Worm (Caenorhabditis elegans): ENCODE data around the gene shc-2.

The shc-2 gene

ce11 chrII:4959719-4960118 is 9.2 kb upstream of the shc-2 start, which contains the start of gene ulp-2:
Gene ulp-2, minus strand, starts transcription at chrII:4959876.
- TF ChIP-seq hnd-1 (tag; optimal IDR thresholded peaks at IDR 0.05) (no peak), tbx-37 (GFP tag; conservative IDR thresholded peaks at IDR 0.05) (no peak), ceh-13 (GFP tag; optimal IDR thresholded peaks at IDR 0.05) (no peak), F13C5.2 (tag; optimal IDR thresholded peaks at IDR 0.05) (no peak), tbx-11 (GFP tag; IDR thresholded peaks at IDR 0.05) (no peak), sea-1 (GFP tag; conservative IDR thresholded peaks at IDR 0.05) (no peak), aly-1 (tag; optimal IDR thresholded peaks at IDR 0.05) (no peak), ceh-36 (tag; optimal IDR thresholded peaks at IDR 0.05) (no peak), B0310.2 (tag; optimal IDR thresholded peaks at IDR 0.05) (no peak), tra-4 (tag; optimal IDR thresholded peaks at IDR 0.05) (no peak), ama-1 (optimal IDR thresholded peaks at IDR 0.05) (no peak), pes-1 (GFP tag; IDR thresholded peaks at IDR 0.05) (no peak), hmg-4 (GFP tag; optimal IDR thresholded peaks at IDR 0.05) (no peak), ets-7 (tag; optimal IDR thresholded peaks at IDR 0.05) (no peak), flt-1 (GFP tag; IDR thresholded peaks at IDR 0.05) (no peak), hmbx-1 (tag; optimal IDR thresholded peaks at IDR 0.05) (no peak)

ce11 chrII:4960690-4961089 is 8.3 kb upstream of the shc-2 start:
- TF ChIP-seq F13C5.2 (tag; optimal IDR thresholded peaks at IDR 0.05) (no peak), scrt-1 (GFP tag; IDR thresholded peaks at IDR 0.05) (no peak), sea-1 (GFP tag; conservative IDR thresholded peaks at IDR 0.05) (no peak), hnd-1 (tag; optimal IDR thresholded peaks at IDR 0.05) (no peak), ceh-13 (GFP tag; optimal IDR thresholded peaks at IDR 0.05) (no peak), hmg-4 (GFP tag; optimal IDR thresholded peaks at IDR 0.05) (no peak), ceh-36 (tag; optimal IDR thresholded peaks at IDR 0.05) (no peak), tbx-11 (GFP tag; IDR thresholded peaks at IDR 0.05) (no peak), B0310.2 (tag; optimal IDR thresholded peaks at IDR 0.05) (no peak), flt-1 (GFP tag; IDR thresholded peaks at IDR 0.05) (no peak)

DNA sequence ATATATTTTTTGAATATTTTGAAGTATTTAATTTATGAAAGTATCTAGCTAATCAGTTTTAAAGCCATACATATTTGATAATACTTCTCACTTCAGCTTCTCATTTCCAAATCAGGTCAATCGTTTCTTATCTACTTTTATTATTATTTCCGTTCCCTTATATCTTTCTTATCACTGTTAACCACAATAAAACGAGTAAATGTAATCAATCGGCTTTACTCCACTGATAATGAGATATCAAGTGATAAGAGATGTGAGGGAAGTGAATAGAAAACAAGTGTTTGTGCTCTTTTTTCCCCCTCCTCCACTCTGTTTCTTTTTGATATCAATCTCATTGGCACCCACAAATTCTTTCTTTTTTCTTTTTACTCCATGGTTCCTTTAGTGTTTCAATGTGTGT is 2.4 kb upstream of the shc-2 start:
- TF ChIP-seq hmg-4 (GFP tag; optimal IDR thresholded peaks at IDR 0.05): no peak
- no peak for TF ChIP-seq B0310.2 (tag; optimal IDR thresholded peaks at IDR 0.05)
- TF ChIP-seq ceh-13 (GFP tag; optimal IDR thresholded peaks at IDR 0.05): no peak
- no peak for TF ChIP-seq tbx-37 (GFP tag; conservative IDR thresholded peaks at IDR 0.05)
- no peak for TF ChIP-seq tra-4 (tag; optimal IDR thresholded peaks at IDR 0.05)
- TF ChIP-seq aly-1 (tag; optimal IDR thresholded peaks at IDR 0.05): no peak
- no peak for TF ChIP-seq ets-7 (tag; optimal IDR thresholded peaks at IDR 0.05)
- no peak for TF ChIP-seq hmbx-1 (tag; optimal IDR thresholded peaks at IDR 0.05)
- TF ChIP-seq scrt-1 (GFP tag; IDR thresholded peaks at IDR 0.05): no peak
- TF ChIP-seq flt-1 (GFP tag; IDR thresholded peaks at IDR 0.05): no peak
- no peak for TF ChIP-seq ceh-36 (tag; optimal IDR thresholded peaks at IDR 0.05)
- TF ChIP-seq sea-1 (GFP tag; conservative IDR thresholded peaks at IDR 0.05): no peak
- TF ChIP-seq tbx-11 (GFP tag; IDR thresholded peaks at IDR 0.05): no peak
- TF ChIP-seq ama-1 (optimal IDR thresholded peaks at IDR 0.05): no peak
- no peak for TF ChIP-seq F13C5.2 (tag; optimal IDR thresholded peaks at IDR 0.05)
- TF ChIP-seq pes-1 (GFP tag; IDR thresholded peaks at IDR 0.05): no peak
- TF ChIP-seq hnd-1 (tag; optimal IDR thresholded peaks at IDR 0.05): no peak

ce11 chrII:4967636-4968035 is 1.3 kb upstream of the shc-2 start:
- TF ChIP-seq aly-1 (tag; optimal IDR thresholded peaks at IDR 0.05) (no peak), scrt-1 (GFP tag; IDR thresholded peaks at IDR 0.05) (no peak), flt-1 (GFP tag; IDR thresholded peaks at IDR 0.05) (no peak), ama-1 (optimal IDR thresholded peaks at IDR 0.05) (no peak), sea-1 (GFP tag; conservative IDR thresholded peaks at IDR 0.05) (no peak), hmbx-1 (tag; optimal IDR thresholded peaks at IDR 0.05) (no peak), tbx-37 (GFP tag; conservative IDR thresholded peaks at IDR 0.05) (no peak), F13C5.2 (tag; optimal IDR thresholded peaks at IDR 0.05) (no peak), tra-4 (tag; optimal IDR thresholded peaks at IDR 0.05) (no peak), ets-7 (tag; optimal IDR thresholded peaks at IDR 0.05) (no peak), pes-1 (GFP tag; IDR thresholded peaks at IDR 0.05) (no peak), B0310.2 (tag; optimal IDR thresholded peaks at IDR 0.05) (no peak)

DNA sequence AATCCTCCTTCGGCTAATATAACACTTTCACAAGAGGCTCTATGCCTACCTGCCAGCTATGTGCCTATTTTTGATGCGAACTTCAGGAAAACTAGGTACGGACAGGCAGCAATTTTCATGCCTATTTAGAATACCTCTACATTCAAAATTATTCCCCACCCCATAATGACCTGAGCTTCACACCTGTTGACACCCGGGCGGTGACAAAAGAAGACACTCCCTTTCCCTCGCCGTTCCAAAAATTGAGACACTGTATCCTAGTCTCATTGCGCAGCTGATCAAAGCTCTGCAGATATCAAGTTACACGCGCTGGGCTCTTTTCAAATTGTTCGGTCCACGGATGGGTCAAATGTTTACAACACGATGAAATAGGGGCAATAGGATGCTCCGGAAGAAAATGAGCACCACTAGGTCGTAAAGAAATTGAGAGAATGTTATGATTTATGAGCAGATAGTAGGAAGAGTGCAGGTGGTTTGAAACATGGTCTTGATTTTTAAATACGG is 5.5 kb downstream of the shc-2 start:
- no peak for TF ChIP-seq ama-1 (optimal IDR thresholded peaks at IDR 0.05)
- no peak for TF ChIP-seq hmg-4 (GFP tag; optimal IDR thresholded peaks at IDR 0.05)
- no peak for TF ChIP-seq aly-1 (tag; optimal IDR thresholded peaks at IDR 0.05)
- TF ChIP-seq hnd-1 (tag; optimal IDR thresholded peaks at IDR 0.05): no peak
- no peak for TF ChIP-seq ceh-13 (GFP tag; optimal IDR thresholded peaks at IDR 0.05)
- no peak for TF ChIP-seq ets-7 (tag; optimal IDR thresholded peaks at IDR 0.05)
- no peak for TF ChIP-seq pes-1 (GFP tag; IDR thresholded peaks at IDR 0.05)
- no peak for TF ChIP-seq hmbx-1 (tag; optimal IDR thresholded peaks at IDR 0.05)
- no peak for TF ChIP-seq tra-4 (tag; optimal IDR thresholded peaks at IDR 0.05)
- no peak for TF ChIP-seq flt-1 (GFP tag; IDR thresholded peaks at IDR 0.05)
- no peak for TF ChIP-seq tbx-37 (GFP tag; conservative IDR thresholded peaks at IDR 0.05)
- no peak for TF ChIP-seq ceh-36 (tag; optimal IDR thresholded peaks at IDR 0.05)

DNA sequence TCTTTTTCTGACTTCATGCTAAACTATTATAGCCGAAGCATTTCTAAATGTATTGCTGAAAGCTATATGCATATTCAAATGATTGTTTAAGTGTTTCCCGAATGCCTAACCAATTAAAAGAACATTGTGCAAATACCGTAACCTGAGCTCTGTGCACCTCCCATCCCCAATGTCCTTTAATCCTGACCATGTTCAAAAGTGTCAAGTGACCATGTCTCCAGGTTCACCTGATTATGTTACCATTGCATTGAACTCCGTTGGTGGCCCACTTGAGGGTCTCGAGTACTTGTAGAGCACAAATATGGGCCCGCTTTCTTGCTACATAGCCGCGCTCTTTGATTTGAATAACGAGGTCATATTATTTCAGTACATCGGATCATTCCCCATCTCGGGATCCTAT is 6.3 kb downstream of the shc-2 start:
- no peak for TF ChIP-seq hmg-4 (GFP tag; optimal IDR thresholded peaks at IDR 0.05)
- no peak for TF ChIP-seq sea-1 (GFP tag; conservative IDR thresholded peaks at IDR 0.05)
- no peak for TF ChIP-seq tra-4 (tag; optimal IDR thresholded peaks at IDR 0.05)
- TF ChIP-seq ceh-13 (GFP tag; optimal IDR thresholded peaks at IDR 0.05): no peak
- TF ChIP-seq hnd-1 (tag; optimal IDR thresholded peaks at IDR 0.05): no peak
- TF ChIP-seq B0310.2 (tag; optimal IDR thresholded peaks at IDR 0.05): no peak
- TF ChIP-seq pes-1 (GFP tag; IDR thresholded peaks at IDR 0.05): no peak
- no peak for TF ChIP-seq scrt-1 (GFP tag; IDR thresholded peaks at IDR 0.05)
- no peak for TF ChIP-seq F13C5.2 (tag; optimal IDR thresholded peaks at IDR 0.05)
- TF ChIP-seq tbx-37 (GFP tag; conservative IDR thresholded peaks at IDR 0.05): no peak
- TF ChIP-seq ama-1 (optimal IDR thresholded peaks at IDR 0.05): no peak
- no peak for TF ChIP-seq tbx-11 (GFP tag; IDR thresholded peaks at IDR 0.05)
- TF ChIP-seq ceh-36 (tag; optimal IDR thresholded peaks at IDR 0.05): no peak
- no peak for TF ChIP-seq flt-1 (GFP tag; IDR thresholded peaks at IDR 0.05)
- no peak for TF ChIP-seq ets-7 (tag; optimal IDR thresholded peaks at IDR 0.05)
- no peak for TF ChIP-seq aly-1 (tag; optimal IDR thresholded peaks at IDR 0.05)
- no peak for TF ChIP-seq hmbx-1 (tag; optimal IDR thresholded peaks at IDR 0.05)

Data from whole organism, early embryonic.